Fruit fly (Drosophila melanogaster) whole organism, embryonic: ENCODE measurements around the gene eIF3i.
A peak's percentile ranks its signal among the peaks of the same experiment; 100 is the strongest.

Experiments
- Atf3 ChIP-seq: fragments of 200-800 bp; sonication (Bioruptor generic); optimal IDR thresholded peaks from 3 replicates; lab custom pipeline; 2016; ENCODE audit warnings: missing biosample characterization, missing genetic modification characterization
- Blimp-1 ChIP-seq: fragments of 200-800 bp; sonication (Bioruptor generic); optimal IDR thresholded peaks from 3 replicates; lab custom pipeline; 2018; ENCODE audit warnings: missing biosample characterization, missing genetic modification characterization, mild to moderate bottlenecking, moderate library complexity, missing genetic modification reagents
- CG10462 ChIP-seq: fragments of 200-800 bp; sonication (Bioruptor generic); optimal IDR thresholded peaks from 2 replicates; lab custom pipeline; 2016; ENCODE audit warnings: missing biosample characterization, missing genetic modification characterization
- CG11504 ChIP-seq: fragments of 200-800 bp; sonication (Bioruptor generic); optimal IDR thresholded peaks from 3 replicates; lab custom pipeline; 2019; ENCODE audit warnings: missing biosample characterization, mild to moderate bottlenecking, missing genetic modification characterization, moderate library complexity
- CG12299 ChIP-seq: fragments of 200-800 bp; sonication (Bioruptor generic); optimal IDR thresholded peaks from 2 replicates; lab custom pipeline; 2018; ENCODE audit warnings: missing biosample characterization, mild to moderate bottlenecking, missing genetic modification characterization
- CG12391 ChIP-seq: fragments of 200-800 bp; sonication (Bioruptor generic); optimal IDR thresholded peaks from 3 replicates; lab custom pipeline; 2018; ENCODE audit warnings: missing biosample characterization, mild to moderate bottlenecking, missing genetic modification characterization, moderate library complexity
- CG16779 ChIP-seq: fragments of 200-800 bp; sonication (Bioruptor generic); IDR thresholded peaks from 2 replicates; pipeline ENCODE4 v1.3.6; 2022; ENCODE audit warnings: missing biosample characterization, missing genetic modification characterization
- CG17385 ChIP-seq: fragments of 200-800 bp; sonication (Bioruptor generic); optimal IDR thresholded peaks from 3 replicates; lab custom pipeline; 2018; ENCODE audit warnings: missing biosample characterization, mild to moderate bottlenecking, missing genetic modification characterization
- CG18764 ChIP-seq: fragments of 200-800 bp; sonication (Bioruptor generic); optimal IDR thresholded peaks from 3 replicates; lab custom pipeline; 2016; ENCODE audit warnings: missing biosample characterization, missing genetic modification characterization
- CG2120 ChIP-seq: fragments of 200-800 bp; sonication (Bioruptor generic); optimal IDR thresholded peaks from 3 replicates; lab custom pipeline; 2016; ENCODE audit warnings: missing biosample characterization, missing genetic modification characterization
- CG2129 ChIP-seq: fragments of 200-800 bp; sonication (Bioruptor generic); IDR thresholded peaks from 2 replicates; pipeline ENCODE4 v1.3.6; 2022; ENCODE audit warnings: missing biosample characterization, missing genetic modification characterization; ENCODE audit not compliant: partially characterized antibody
- CG30403 ChIP-seq: fragments of 200-800 bp; sonication (Bioruptor generic); optimal IDR thresholded peaks from 3 replicates; lab custom pipeline; 2016; ENCODE audit warnings: missing biosample characterization, missing genetic modification characterization
- CG31365 ChIP-seq: fragments of 200-800 bp; sonication (Bioruptor generic); optimal IDR thresholded peaks from 2 replicates; lab custom pipeline; 2018; ENCODE audit warnings: missing biosample characterization, mild to moderate bottlenecking, missing genetic modification characterization
- CG3163 ChIP-seq: fragments of 200-800 bp; sonication (Bioruptor generic); optimal IDR thresholded peaks from 3 replicates; lab custom pipeline; 2016; ENCODE audit warnings: missing biosample characterization, missing genetic modification characterization
- CG33557 ChIP-seq: fragments of 200-800 bp; sonication (Bioruptor generic); optimal IDR thresholded peaks from 2 replicates; lab custom pipeline; 2019; ENCODE audit warnings: missing biosample characterization, mild to moderate bottlenecking, missing genetic modification characterization, moderate library complexity
- CG3838 ChIP-seq: fragments of 200-800 bp; sonication (Bioruptor generic); optimal IDR thresholded peaks from 3 replicates; lab custom pipeline; 2016; ENCODE audit warnings: missing biosample characterization, missing genetic modification characterization
- CG3995 ChIP-seq: fragments of 200-800 bp; sonication (Bioruptor generic); optimal IDR thresholded peaks from 3 replicates; lab custom pipeline; 2016; ENCODE audit warnings: missing biosample characterization, missing genetic modification characterization
- CG6272 ChIP-seq: fragments of 200-800 bp; sonication (Bioruptor generic); IDR thresholded peaks from 2 replicates; pipeline ENCODE4 v1.3.6; 2022; ENCODE audit warnings: missing biosample characterization, missing genetic modification characterization
- CG6683 ChIP-seq: fragments of 200-800 bp; sonication (Bioruptor generic); optimal IDR thresholded peaks from 2 replicates; lab custom pipeline; 2017; ENCODE audit warnings: missing biosample characterization, mild to moderate bottlenecking, missing genetic modification characterization, missing genetic modification reagents
- CG8359 ChIP-seq: fragments of 200-800 bp; sonication (Bioruptor generic); optimal IDR thresholded peaks from 2 replicates; lab custom pipeline; 2017; ENCODE audit warnings: missing biosample characterization, mild to moderate bottlenecking, missing genetic modification characterization, borderline replicate concordance
- CG9797 ChIP-seq: fragments of 200-800 bp; sonication (Bioruptor generic); optimal IDR thresholded peaks from 3 replicates; lab custom pipeline; 2018; ENCODE audit warnings: missing biosample characterization, mild to moderate bottlenecking, missing genetic modification characterization
- CoRest ChIP-seq: fragments of 200-800 bp; sonication (Bioruptor generic); optimal IDR thresholded peaks from 3 replicates; lab custom pipeline; 2018; ENCODE audit warnings: missing biosample characterization, mild to moderate bottlenecking, missing genetic modification characterization, moderate library complexity
- Dek ChIP-seq: fragments of 200-800 bp; sonication (Bioruptor generic); optimal IDR thresholded peaks from 3 replicates; lab custom pipeline; 2019; ENCODE audit warnings: missing biosample characterization, mild to moderate bottlenecking, missing genetic modification characterization, moderate library complexity
- Ets65A ChIP-seq: fragments of 200-800 bp; sonication (Bioruptor generic); peaks from one replicate; lab custom pipeline; 2016; ENCODE audit warnings: missing biosample characterization, missing genetic modification characterization
- Fer2 ChIP-seq: fragments of 200-800 bp; sonication (Bioruptor generic); optimal IDR thresholded peaks from 2 replicates; lab custom pipeline; 2018; ENCODE audit warnings: missing biosample characterization, mild to moderate bottlenecking, missing genetic modification characterization, moderate library complexity
- HHEX ChIP-seq: fragments of 200-800 bp; sonication (Bioruptor generic); optimal IDR thresholded peaks from 3 replicates; lab custom pipeline; 2017; ENCODE audit warnings: missing biosample characterization, mild to moderate bottlenecking, missing genetic modification characterization, missing genetic modification reagents
- MBD-R2 ChIP-seq: fragments of 200-800 bp; sonication (Bioruptor generic); IDR thresholded peaks from 2 replicates; pipeline ENCODE4 v1.3.6; 2022; ENCODE audit warnings: missing biosample characterization, missing genetic modification characterization
- MESR4 ChIP-seq: fragments of 200-800 bp; sonication (Bioruptor generic); optimal IDR thresholded peaks from 2 replicates; lab custom pipeline; 2018; ENCODE audit warnings: missing biosample characterization, mild to moderate bottlenecking, missing genetic modification characterization, moderate library complexity
- MTF-1 ChIP-seq: fragments of 200-800 bp; sonication (Bioruptor generic); optimal IDR thresholded peaks from 2 replicates; lab custom pipeline; 2018; ENCODE audit warnings: missing biosample characterization, mild to moderate bottlenecking, missing genetic modification characterization, borderline replicate concordance
- Med ChIP-seq: fragments of 200-800 bp; sonication (Bioruptor generic); peaks from one replicate; lab custom pipeline; 2016; ENCODE audit warnings: missing biosample characterization, missing genetic modification characterization, mild to moderate bottlenecking, inconsistent platforms, moderate library complexity
- Oli ChIP-seq: fragments of 200-800 bp; sonication (Bioruptor generic); optimal IDR thresholded peaks from 2 replicates; lab custom pipeline; 2018; ENCODE audit warnings: missing biosample characterization, mild to moderate bottlenecking, missing genetic modification characterization, moderate library complexity
- Sry-δ ChIP-seq: fragments of 200-800 bp; sonication (Bioruptor generic); optimal IDR thresholded peaks from 2 replicates; lab custom pipeline; 2016; ENCODE audit warnings: missing biosample characterization, missing genetic modification characterization
- Stat92E ChIP-seq, 3 experiments: fragments of >200 bp in 2 of 3; fragments of 200-800 bp in 1 of 3; sonication (Bioruptor generic) in 1 of 3; optimal IDR thresholded peaks; 2 replicates each; lab custom pipeline; 2017 to 2019; ENCODE audit warnings: missing biosample characterization in 3 of 3, missing genetic modification characterization in 3 of 3, mild to moderate bottlenecking in 1 of 3, moderate library complexity in 1 of 3
- YL-1 ChIP-seq: fragments of 200-800 bp; sonication (Bioruptor generic); optimal IDR thresholded peaks from 3 replicates; lab custom pipeline; 2017; ENCODE audit warnings: missing biosample characterization, mild to moderate bottlenecking, missing genetic modification characterization
- aop ChIP-seq: fragments of 200-800 bp; sonication (Bioruptor generic); IDR thresholded peaks from 2 replicates; pipeline ENCODE4 v1.3.6; 2022; ENCODE audit warnings: missing biosample characterization, missing genetic modification characterization
- btn ChIP-seq: fragments of 200-800 bp; sonication (Bioruptor generic); optimal IDR thresholded peaks from 2 replicates; lab custom pipeline; 2016; ENCODE audit warnings: missing biosample characterization, missing genetic modification characterization
- chif ChIP-seq, 2 experiments: fragments of 200-800 bp; sonication (Bioruptor generic); optimal IDR thresholded peaks; 3 replicates each; lab custom pipeline; 2016; ENCODE audit warnings: missing biosample characterization in 2 of 2, missing genetic modification characterization in 2 of 2
- corto ChIP-seq: fragments of 200-800 bp; sonication (Bioruptor generic); optimal IDR thresholded peaks from 2 replicates; lab custom pipeline; 2016; ENCODE audit warnings: missing biosample characterization, mild to moderate bottlenecking, missing genetic modification characterization, moderate library complexity
- dmrt11E ChIP-seq: fragments of 200-800 bp; sonication (Bioruptor generic); optimal IDR thresholded peaks from 3 replicates; lab custom pipeline; 2018; ENCODE audit warnings: missing biosample characterization, mild to moderate bottlenecking, missing genetic modification characterization, moderate library complexity
- fd96Cb ChIP-seq: fragments of 200-800 bp; sonication (Bioruptor generic); optimal IDR thresholded peaks from 2 replicates; lab custom pipeline; 2018; ENCODE audit warnings: missing biosample characterization, mild to moderate bottlenecking, missing genetic modification characterization, moderate library complexity
- fru ChIP-seq: fragments of >200 bp; optimal IDR thresholded peaks from 2 replicates; lab custom pipeline; 2017
- gro ChIP-seq: fragments of 200-800 bp; sonication (Bioruptor generic); optimal IDR thresholded peaks from 2 replicates; lab custom pipeline; 2016; ENCODE audit warnings: missing biosample characterization, missing genetic modification characterization
- gt ChIP-seq: fragments of 200-800 bp; sonication (Bioruptor generic); IDR thresholded peaks from 2 replicates; pipeline ENCODE4 v1.3.6; 2022; ENCODE audit warnings: missing biosample characterization, missing genetic modification characterization
- ham ChIP-seq: fragments of 200-800 bp; sonication (Bioruptor generic); IDR thresholded peaks from 2 replicates; pipeline ENCODE4 v1.3.6; 2022; ENCODE audit warnings: missing biosample characterization, missing genetic modification characterization
- odd ChIP-seq: fragments of 200-800 bp; sonication (Bioruptor generic); optimal IDR thresholded peaks from 2 replicates; lab custom pipeline; 2017; ENCODE audit warnings: missing biosample characterization, mild to moderate bottlenecking, missing genetic modification characterization
- pita ChIP-seq: fragments of 200-800 bp; sonication (Bioruptor generic); optimal IDR thresholded peaks from 2 replicates; lab custom pipeline; 2017; ENCODE audit warnings: missing biosample characterization, mild to moderate bottlenecking, missing genetic modification characterization
- psq ChIP-seq: fragments of 200-800 bp; sonication (Bioruptor generic); optimal IDR thresholded peaks from 2 replicates; lab custom pipeline; 2017; ENCODE audit warnings: missing biosample characterization, missing genetic modification characterization
- sim ChIP-seq: fragments of 200-800 bp; sonication (Bioruptor generic); IDR thresholded peaks from 2 replicates; pipeline ENCODE4 v1.3.6; 2022; ENCODE audit warnings: missing biosample characterization, missing genetic modification characterization
- sima ChIP-seq: fragments of 200-800 bp; sonication (Bioruptor generic); optimal IDR thresholded peaks from 2 replicates; lab custom pipeline; 2016; ENCODE audit warnings: missing biosample characterization, missing genetic modification characterization
- stwl ChIP-seq: fragments of 200-800 bp; sonication (Bioruptor generic); optimal IDR thresholded peaks from 3 replicates; lab custom pipeline; 2018; ENCODE audit warnings: missing biosample characterization, mild to moderate bottlenecking, missing genetic modification characterization, moderate library complexity
- tx ChIP-seq: fragments of 200-800 bp; sonication (Bioruptor generic); optimal IDR thresholded peaks from 2 replicates; lab custom pipeline; 2016; ENCODE audit warnings: missing biosample characterization, missing genetic modification characterization
- wdn ChIP-seq: fragments of 200-800 bp; sonication (Bioruptor generic); IDR thresholded peaks from 2 replicates; pipeline ENCODE4 v1.3.6; 2022; ENCODE audit warnings: missing biosample characterization, missing genetic modification characterization

eIF3i gene

DNA sequence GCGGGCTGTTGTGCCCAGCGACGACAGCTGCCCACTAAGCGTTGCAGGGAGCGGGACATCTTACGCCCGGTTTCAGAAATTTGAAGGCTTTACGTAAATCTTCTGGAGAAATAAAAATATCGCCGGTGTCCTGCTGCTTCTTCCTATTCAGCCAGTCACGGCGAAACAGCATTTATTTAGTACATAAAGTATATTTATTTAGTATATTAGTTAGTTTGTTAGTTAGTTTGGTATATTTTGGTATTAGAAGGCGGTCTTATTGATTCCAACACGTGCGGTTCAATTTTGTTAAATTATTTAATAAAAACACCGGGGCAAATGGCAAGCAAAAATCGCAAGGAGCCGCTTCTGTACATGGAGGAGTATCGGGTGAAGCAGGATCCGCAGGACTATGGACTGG is 1.2 kb upstream of the eIF3i start, which contains the start of the genes Scox and Polr1C (continued):
- TF ChIP-seq Sry-δ (GFP tag; lab: Kevin White, UChicago) (no peak), Blimp-1 (GFP tag; lab: Kevin White, UChicago) (no peak), CG6683 (no peak), CG2120 (GFP tag; lab: Kevin White, UChicago) (no peak), CG3163 (no peak), CG12299 (tag; lab: Kevin White, UChicago) (no peak), ham (no peak), CG16779 (GFP tag; lab: Robert Waterston, UW) (no peak), chif (GFP tag; optimal IDR thresholded peaks at IDR 0.05; lab: Kevin White, UChicago) (no peak), CG3838 (GFP tag; lab: Kevin White, UChicago) (no peak), CG8359 (no peak), Med (GFP tag; lab: Kevin White, UChicago) (no peak), sima (GFP tag; lab: Kevin White, UChicago) (no peak), CG3995 (GFP tag; lab: Kevin White, UChicago) (no peak), CG6272 (GFP tag; lab: Robert Waterston, UW) (no peak), gt (GFP tag; lab: Robert Waterston, UW) (no peak), dmrt11E (tag; lab: Kevin White, UChicago) (no peak), MBD-R2 (GFP tag; lab: Robert Waterston, UW) (0 out of 2 replicates have a peak, but pooled peaks have one; percentile 33), CG11504 (tag; lab: Kevin White, UChicago) (no peak), CG9797 (peak; percentile 55), odd (GFP tag; lab: Kevin White, UChicago) (no peak), Oli (no peak), CG33557 (no peak), btn (GFP tag; lab: Kevin White, UChicago) (no peak), Fer2 (no peak), Ets65A (GFP tag; lab: Kevin White, UChicago) (no peak), Stat92E (GFP tag; optimal IDR thresholded peaks at IDR 0.05; lab: Kevin White, UChicago) (no peak), Dek (tag; lab: Kevin White, UChicago) (no peak), aop (GFP tag; lab: Robert Waterston, UW) (no peak), pita (GFP tag; lab: Kevin White, UChicago) (no peak), CG12391 (tag; lab: Kevin White, UChicago) (no peak), stwl (tag; lab: Kevin White, UChicago) (peak; percentile 19), CG17385 (GFP tag; lab: Kevin White, UChicago) (peak; percentile 89), CG10462 (GFP tag; lab: Kevin White, UChicago) (no peak), Atf3 (GFP tag; lab: Kevin White, UChicago) (no peak), fd96Cb (tag; lab: Kevin White, UChicago) (no peak), MTF-1 (no peak), YL-1 (peak; percentile 58), tx (GFP tag; lab: Kevin White, UChicago) (no peak), HHEX (GFP tag; lab: Kevin White, UChicago) (no peak), CoRest (tag; lab: Kevin White, UChicago) (no peak), sim (GFP tag; lab: Robert Waterston, UW) (no peak), CG2129 (GFP tag; lab: Robert Waterston, UW) (no peak), CG30403 (GFP tag; lab: Kevin White, UChicago) (no peak), gro (GFP tag; lab: Kevin White, UChicago) (no peak), CG31365 (no peak), MESR4 (GFP tag; lab: Kevin White, UChicago) (peak; percentile 44), CG18764 (GFP tag; lab: Kevin White, UChicago) (no peak), psq (GFP tag; lab: Kevin White, UChicago) (no peak), fru (lab: Kevin White, UChicago) (no peak), corto (GFP tag; lab: Kevin White, UChicago) (no peak), wdn (GFP tag; lab: Robert Waterston, UW) (no peak)
